Fruit fly (Drosophila melanogaster): Measurements from ENCODE around the gene CG31717.

DNA sequence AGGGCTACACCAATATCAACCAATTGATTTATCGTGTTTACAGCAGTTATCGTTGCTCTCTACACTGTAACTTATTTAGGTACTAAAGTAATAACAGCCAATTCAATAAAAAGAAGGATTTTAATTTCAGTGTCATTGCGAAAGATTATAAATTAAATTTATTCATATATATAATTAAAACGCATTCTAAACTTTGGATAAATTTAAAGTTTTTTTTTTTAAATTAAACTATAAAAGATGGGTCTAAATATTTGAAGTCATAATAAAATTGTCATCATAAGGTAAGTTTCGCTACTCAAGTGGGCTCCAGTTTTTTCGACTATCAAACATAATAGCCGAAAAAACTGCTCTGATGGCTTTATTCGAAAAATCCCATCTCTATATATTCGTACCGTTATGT is 21.7 kb downstream of the CG31717 start, which contains the start of gene trk:
- TF ChIP-seq Hr83 (GFP tag; optimal IDR thresholded peaks at IDR 0.05; ENCODE audit: poor library complexity, severe bottlenecking) (no peak), N (GFP tag; optimal IDR thresholded peaks at IDR 0.05) (no peak), pan (optimal IDR thresholded peaks at IDR 0.05) (no peak), psq (GFP tag; optimal IDR thresholded peaks at IDR 0.05) (no peak), dmrt93B (GFP tag; optimal IDR thresholded peaks at IDR 0.05) (no peak), Abd-B (GFP tag; optimal IDR thresholded peaks at IDR 0.05) (no peak), fru (GFP tag; optimal IDR thresholded peaks at IDR 0.05) (no peak), Dfd (GFP tag; optimal IDR thresholded peaks at IDR 0.05) (no peak), woc (GFP tag; optimal IDR thresholded peaks at IDR 0.05) (no peak), lola (GFP tag; optimal IDR thresholded peaks at IDR 0.05) (no peak)

Data from whole organism, wandering third instar larva.